Worm (Caenorhabditis elegans): ENCODE results near the gene W09H1.4.

DNA sequence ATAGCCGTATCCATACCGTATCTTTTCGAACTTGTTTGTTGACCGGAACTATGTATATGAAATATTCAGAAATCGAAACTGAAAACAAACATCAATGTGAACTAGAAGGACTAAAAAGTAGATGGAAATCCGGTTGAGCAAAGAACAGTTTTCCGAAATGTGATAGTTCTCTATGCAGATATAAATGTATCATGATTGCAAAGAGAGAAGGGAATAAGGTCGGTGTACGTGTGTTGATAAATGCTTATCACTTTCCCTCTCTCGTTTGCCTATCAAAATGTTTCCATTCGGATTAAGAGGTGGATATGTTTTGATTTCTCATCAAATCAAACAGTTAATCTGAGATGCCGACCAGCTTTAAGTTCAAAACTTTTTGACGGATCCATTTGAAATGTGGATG, 35.1 kb upstream of the W09H1.4 start:
- TF ChIP-seq ceh-45 (GFP tag; IDR thresholded peaks at IDR 0.05), result no peak
- no peak for TF ChIP-seq che-1 (tag; optimal IDR thresholded peaks at IDR 0.05)
- no peak for TF ChIP-seq K09A11.1 (tag; optimal IDR thresholded peaks at IDR 0.05; ENCODE audit: insufficient read depth)
- TF ChIP-seq ref-2 (tag; optimal IDR thresholded peaks at IDR 0.05), result no peak
- no peak for TF ChIP-seq pha-4 (tag; optimal IDR thresholded peaks at IDR 0.05)

Data from whole organism, late embryonic.